Worm (Caenorhabditis elegans) whole organism, mixed stage, embryonic: ENCODE results near the gene txt-6.

Experiments used
- M03D4.4 ChIP-seq: sonication (generic microtip); optimal IDR thresholded peaks from 2 replicates; lab custom pipeline; 2017; ENCODE audit warnings: mild to moderate bottlenecking, missing genetic modification characterization, missing compliant biosample characterization
- bed-3 ChIP-seq: fragments of 200-800 bp; sonication (Bioruptor generic); optimal IDR thresholded peaks from 3 replicates; lab custom pipeline; 2018; ENCODE audit warnings: mild to moderate bottlenecking, missing genetic modification characterization, moderate library complexity, missing compliant biosample characterization
- blmp-1 ChIP-seq: fragments of 150-350 bp; optimal IDR thresholded peaks from 2 replicates; lab custom pipeline; 2014; ENCODE audit warnings: missing biosample characterization, missing genetic modification characterization
- ceh-43 ChIP-seq: fragments of 200-800 bp; sonication (Bioruptor generic); optimal IDR thresholded peaks from 2 replicates; lab custom pipeline; 2018; ENCODE audit warnings: mild to moderate bottlenecking, missing genetic modification characterization, moderate library complexity, missing compliant biosample characterization
- ceh-83 ChIP-seq: fragments of 200-800 bp; sonication (Bioruptor generic); optimal IDR thresholded peaks from 2 replicates; lab custom pipeline; 2018; ENCODE audit warnings: mild to moderate bottlenecking, missing genetic modification characterization, missing compliant biosample characterization
- ces-1 ChIP-seq: fragments of 150-350 bp; optimal IDR thresholded peaks from 2 replicates; lab custom pipeline; 2014; ENCODE audit warnings: missing biosample characterization, missing genetic modification reagents, missing genetic modification characterization
- cnd-1 ChIP-seq: fragments of 200-800 bp; sonication (Bioruptor generic); optimal IDR thresholded peaks from 2 replicates; lab custom pipeline; 2018; ENCODE audit warnings: mild to moderate bottlenecking, missing genetic modification characterization, missing compliant biosample characterization
- drap-1 ChIP-seq: fragments of 200-800 bp; sonication (Bioruptor generic); optimal IDR thresholded peaks from 3 replicates; lab custom pipeline; 2018; ENCODE audit warnings: mild to moderate bottlenecking, missing genetic modification characterization, missing compliant biosample characterization
- elt-1 ChIP-seq: sonication (generic microtip); optimal IDR thresholded peaks from 2 replicates; lab custom pipeline; 2017; ENCODE audit warnings: missing genetic modification characterization, mild to moderate bottlenecking, missing compliant biosample characterization, antibody characterized with exemption, moderate library complexity, borderline replicate concordance; ENCODE audit not compliant: insufficient read depth
- elt-3 ChIP-seq: fragments of 150-350 bp; optimal IDR thresholded peaks from 2 replicates; lab custom pipeline; 2014; ENCODE audit warnings: missing biosample characterization, missing genetic modification characterization
- flh-1 ChIP-seq: fragments of 200-800 bp; sonication (Bioruptor generic); optimal IDR thresholded peaks from 2 replicates; lab custom pipeline; 2018; ENCODE audit warnings: mild to moderate bottlenecking, missing genetic modification characterization, moderate library complexity, missing compliant biosample characterization
- ham-2 ChIP-seq: fragments of 200-800 bp; sonication (Bioruptor generic); optimal IDR thresholded peaks from 2 replicates; lab custom pipeline; 2018; ENCODE audit warnings: mild to moderate bottlenecking, missing genetic modification characterization, missing compliant biosample characterization
- hlh-1 ChIP-seq: fragments of 150-350 bp; optimal IDR thresholded peaks from 2 replicates; lab custom pipeline; 2014; ENCODE audit warnings: missing biosample characterization, missing genetic modification reagents, missing genetic modification characterization
- lin-13 ChIP-seq: fragments of 150-350 bp; optimal IDR thresholded peaks from 2 replicates; lab custom pipeline; 2014; ENCODE audit warnings: missing biosample characterization, missing genetic modification characterization
- lin-32 ChIP-seq: fragments of 200-800 bp; sonication (Bioruptor generic); optimal IDR thresholded peaks from 2 replicates; lab custom pipeline; 2018; ENCODE audit warnings: mild to moderate bottlenecking, missing genetic modification characterization, missing compliant biosample characterization
- mab-5 ChIP-seq: fragments of 150-350 bp; optimal IDR thresholded peaks from 2 replicates; lab custom pipeline; 2014; ENCODE audit warnings: missing biosample characterization, missing genetic modification characterization
- mep-1 ChIP-seq: fragments of 150-350 bp; optimal IDR thresholded peaks from 2 replicates; lab custom pipeline; 2017; ENCODE audit warnings: missing biosample characterization, missing genetic modification reagents, missing genetic modification characterization, inconsistent platforms
- mls-2 ChIP-seq: sonication (generic microtip); optimal IDR thresholded peaks from 2 replicates; lab custom pipeline; 2016; ENCODE audit warnings: mild to moderate bottlenecking, missing genetic modification characterization, moderate library complexity, missing compliant biosample characterization
- nhr-12 ChIP-seq: fragments of 150-350 bp; optimal IDR thresholded peaks from 2 replicates; lab custom pipeline; 2014; ENCODE audit warnings: missing biosample characterization, missing genetic modification characterization
- nhr-237 ChIP-seq: fragments of 150-350 bp; optimal IDR thresholded peaks from 2 replicates; lab custom pipeline; 2014; ENCODE audit warnings: missing biosample characterization, missing genetic modification characterization
- nhr-28 ChIP-seq: fragments of 150-350 bp; optimal IDR thresholded peaks from 2 replicates; lab custom pipeline; 2014; ENCODE audit warnings: missing biosample characterization, missing genetic modification characterization
- nhr-76 ChIP-seq: sonication (generic microtip); optimal IDR thresholded peaks from 2 replicates; lab custom pipeline; 2017; ENCODE audit warnings: missing biosample characterization, missing genetic modification characterization
- pha-4 ChIP-seq: fragments of 150-350 bp; optimal IDR thresholded peaks from 2 replicates; lab custom pipeline; 2018; ENCODE audit warnings: missing biosample characterization, missing genetic modification reagents, missing genetic modification characterization
- sem-2 ChIP-seq: fragments of 200-800 bp; sonication (Bioruptor generic); optimal IDR thresholded peaks from 2 replicates; lab custom pipeline; 2018; ENCODE audit warnings: mild to moderate bottlenecking, missing genetic modification characterization, missing compliant biosample characterization
- snpc-4 ChIP-seq: fragments of 150-350 bp; optimal IDR thresholded peaks from 2 replicates; lab custom pipeline; 2014; ENCODE audit warnings: missing biosample characterization, missing genetic modification characterization
- tbx-8 ChIP-seq: fragments of 200-800 bp; sonication (Bioruptor generic); optimal IDR thresholded peaks from 2 replicates; lab custom pipeline; 2018; ENCODE audit warnings: mild to moderate bottlenecking, missing genetic modification characterization, moderate library complexity, missing compliant biosample characterization
- unc-39 ChIP-seq: fragments of 150-350 bp; optimal IDR thresholded peaks from 2 replicates; lab custom pipeline; 2014; ENCODE audit warnings: missing biosample characterization, missing genetic modification characterization
- unc-62 ChIP-seq: fragments of 150-350 bp; optimal IDR thresholded peaks from 2 replicates; lab custom pipeline; 2014; ENCODE audit warnings: missing biosample characterization, missing genetic modification reagents, missing genetic modification characterization
- zip-8 ChIP-seq: fragments of 150-350 bp; optimal IDR thresholded peaks from 2 replicates; lab custom pipeline; 2014; ENCODE audit warnings: missing biosample characterization, missing genetic modification characterization
- ztf-11 ChIP-seq: fragments of 150-350 bp; optimal IDR thresholded peaks from 2 replicates; lab custom pipeline; 2014; ENCODE audit warnings: missing biosample characterization, missing genetic modification characterization

txt-6 gene

DNA sequence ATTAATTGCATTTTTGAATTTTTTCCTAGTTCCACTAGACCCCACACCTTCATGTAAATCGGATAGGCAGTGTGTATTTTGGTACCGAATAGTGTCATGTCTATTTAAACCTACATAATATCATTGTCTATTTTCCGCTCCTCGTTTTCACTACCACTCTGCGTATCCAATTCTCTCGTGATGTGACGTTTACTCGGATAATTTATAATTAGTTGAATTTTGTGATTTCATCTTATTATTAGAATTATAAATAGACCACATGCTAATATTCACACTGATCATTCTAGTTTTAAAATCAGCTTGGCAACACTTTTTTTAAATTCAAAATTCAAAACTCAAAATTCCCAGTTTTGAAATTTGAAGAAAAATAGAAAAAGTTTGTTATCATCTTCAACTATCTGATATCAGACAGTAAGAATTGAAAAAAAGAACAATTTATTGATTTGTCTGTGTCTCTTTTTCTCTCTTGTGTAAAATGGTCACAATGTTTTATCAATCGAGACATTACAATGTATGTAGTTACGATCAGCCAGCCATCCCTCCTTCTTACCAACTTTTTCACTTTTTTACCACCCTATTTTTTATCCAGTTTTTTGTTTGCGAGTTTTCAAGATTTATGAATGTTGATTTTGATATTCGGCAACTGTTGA lies 33.9 kb upstream of the txt-6 start:
- no peak for TF ChIP-seq mls-2 (tag; lab: Kevin White, UChicago)
- no peak for TF ChIP-seq sem-2 (GFP tag; lab: Kevin White, UChicago)
- no peak for TF ChIP-seq cnd-1 (tag; lab: Kevin White, UChicago)
- no peak for TF ChIP-seq lin-13 (tag; lab: Kevin White, UChicago)
- no peak for TF ChIP-seq mab-5 (tag; lab: Kevin White, UChicago)
- TF ChIP-seq elt-3: no peak
- no peak for TF ChIP-seq drap-1 (GFP tag; lab: Kevin White, UChicago)
- no peak for TF ChIP-seq zip-8 (tag; lab: Kevin White, UChicago)

DNA sequence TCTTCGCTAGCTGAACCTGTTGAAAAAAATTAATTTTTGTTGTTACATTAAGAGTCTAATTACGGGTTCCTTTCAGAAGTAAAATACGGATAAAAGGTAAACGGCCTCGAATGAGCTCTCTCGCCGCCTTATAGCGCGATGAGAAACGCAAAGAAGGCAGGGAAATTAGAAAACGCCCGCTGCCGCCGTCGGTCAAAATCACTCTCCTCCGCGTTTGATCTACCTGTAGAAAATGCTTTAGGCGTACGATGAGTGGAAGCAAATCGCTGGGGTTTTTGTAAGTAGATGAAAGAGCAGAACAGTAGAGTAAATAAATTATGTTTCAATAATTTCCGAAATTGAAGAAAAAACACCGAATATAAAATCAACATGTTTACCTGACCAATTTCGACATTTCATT lies 30.4 kb upstream of the txt-6 start:
- TF ChIP-seq sem-2 (GFP tag; lab: Kevin White, UChicago): no peak

DNA sequence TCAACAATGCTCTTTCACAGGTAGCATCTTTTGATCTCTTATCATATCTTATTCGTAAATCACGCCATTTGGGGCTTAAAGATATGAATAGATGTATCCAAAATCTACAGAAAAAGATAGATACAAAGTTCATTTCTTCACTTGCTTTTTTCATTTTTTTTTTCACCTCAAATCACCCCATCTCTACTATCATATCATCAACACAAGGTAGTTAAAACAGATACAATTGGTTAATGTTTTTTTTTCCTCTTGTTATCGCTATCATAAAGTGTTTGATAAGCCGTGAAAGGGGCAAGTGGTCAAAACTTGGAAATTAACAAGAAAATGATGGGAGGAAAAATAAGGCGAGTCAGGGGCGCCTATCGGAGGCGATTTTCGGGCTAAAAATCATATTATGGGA lies 23.5 kb upstream of the txt-6 start:
- no peak for TF ChIP-seq cnd-1 (tag; lab: Kevin White, UChicago)
- no peak for TF ChIP-seq blmp-1 (tag; lab: Kevin White, UChicago)
- TF ChIP-seq nhr-237 (tag; lab: Kevin White, UChicago): no peak
- TF ChIP-seq nhr-76 (tag; lab: Kevin White, UChicago): no peak
- no peak for TF ChIP-seq ces-1 (GFP tag; lab: Kevin White, UChicago)
- TF ChIP-seq nhr-12 (tag; lab: Kevin White, UChicago): no peak
- no peak for TF ChIP-seq M03D4.4 (tag; lab: Kevin White, UChicago)
- TF ChIP-seq ztf-11: no peak
- no peak for TF ChIP-seq flh-1 (GFP tag; lab: Kevin White, UChicago)
- TF ChIP-seq nhr-28: no peak
- TF ChIP-seq pha-4 (tag; lab: Kevin White, UChicago): no peak

DNA sequence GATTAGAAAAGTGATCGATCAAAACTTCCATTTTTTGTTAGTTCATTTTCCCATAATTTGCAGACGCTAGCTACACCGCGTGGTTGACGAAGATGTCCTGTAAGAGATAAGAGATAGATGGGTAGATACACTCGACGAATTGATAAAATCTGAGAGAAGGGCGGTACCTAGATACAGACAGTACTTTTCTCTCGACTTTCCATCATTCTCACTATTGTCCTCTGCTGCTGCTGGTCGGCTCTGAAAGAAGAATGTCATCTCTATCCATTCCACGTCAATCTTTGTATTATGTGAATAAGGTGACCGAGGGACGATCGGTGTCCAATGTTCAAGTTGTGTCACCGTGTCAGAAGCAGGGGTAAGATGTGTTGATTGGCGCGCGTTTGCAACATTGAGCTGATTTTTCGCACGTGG lies 21.8 kb upstream of the txt-6 start, which contains the start of gene pmt-2:
pmt-2 (plus strand) TSS at position 64 of the 414 bp plus-strand sequence.
- TF ChIP-seq unc-39 (tag; lab: Kevin White, UChicago) (no peak), ham-2 (GFP tag; lab: Kevin White, UChicago) (peak; percentile 55), nhr-28 (no peak), mab-5 (tag; lab: Kevin White, UChicago) (no peak), elt-3 (no peak), elt-1 (tag; lab: Kevin White, UChicago) (peak; percentile 98), ztf-11 (no peak)

DNA sequence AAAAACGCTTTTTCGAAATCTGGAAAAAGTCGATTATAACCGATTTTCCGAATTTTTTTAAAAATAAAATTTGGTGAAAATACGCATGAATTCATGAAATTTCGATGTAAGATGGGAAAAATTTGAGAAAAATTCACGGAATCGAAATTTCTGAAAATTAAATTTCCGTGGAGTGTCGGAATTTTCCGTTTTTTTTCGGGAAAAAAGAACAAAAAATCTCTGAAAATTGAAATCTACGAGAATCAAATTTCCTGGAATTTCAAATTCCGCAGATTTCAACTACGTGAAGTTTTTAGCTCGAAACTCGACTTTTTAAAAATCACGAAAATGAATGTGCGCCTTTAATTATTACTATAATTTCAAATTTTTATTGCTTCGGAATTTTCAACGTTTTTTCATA lies 19.6 kb upstream of the txt-6 start:
- TF ChIP-seq cnd-1 (tag; lab: Kevin White, UChicago) (no peak), hlh-1 (tag; lab: Kevin White, UChicago) (no peak), sem-2 (GFP tag; lab: Kevin White, UChicago) (no peak), unc-62 (GFP tag; lab: Kevin White, UChicago) (no peak), ceh-83 (GFP tag; lab: Kevin White, UChicago) (no peak), bed-3 (GFP tag; lab: Kevin White, UChicago) (no peak), elt-3 (no peak), nhr-12 (tag; lab: Kevin White, UChicago) (no peak), mls-2 (tag; lab: Kevin White, UChicago) (no peak), flh-1 (GFP tag; lab: Kevin White, UChicago) (no peak), pha-4 (tag; lab: Kevin White, UChicago) (no peak), snpc-4 (no peak), drap-1 (GFP tag; lab: Kevin White, UChicago) (no peak), unc-39 (tag; lab: Kevin White, UChicago) (no peak), lin-32 (no peak), zip-8 (tag; lab: Kevin White, UChicago) (no peak), nhr-76 (tag; lab: Kevin White, UChicago) (no peak), elt-1 (tag; lab: Kevin White, UChicago) (no peak), lin-13 (tag; lab: Kevin White, UChicago) (no peak)

DNA sequence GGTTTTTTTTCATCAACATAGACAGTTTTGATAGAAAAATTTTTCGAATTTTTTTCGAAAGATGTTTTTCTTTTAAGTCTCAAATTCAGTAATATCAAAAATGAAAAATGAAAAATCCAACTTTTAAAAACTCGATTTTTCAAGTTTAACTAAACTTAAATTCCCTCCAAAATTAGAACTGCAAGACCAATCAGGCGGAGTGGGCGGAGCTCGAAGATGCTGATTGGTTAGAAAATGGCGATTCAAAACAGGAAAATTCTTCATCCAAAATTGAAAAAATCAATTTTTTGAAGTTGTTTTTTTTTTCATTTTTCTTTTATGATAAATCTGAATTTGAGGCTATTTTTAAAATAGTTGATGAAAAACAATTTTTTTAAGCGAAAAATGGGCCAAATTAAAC lies 18.0 kb upstream of the txt-6 start:
- no peak for TF ChIP-seq mep-1 (tag; lab: Kevin White, UChicago)
- no peak for TF ChIP-seq tbx-8
- TF ChIP-seq ceh-43 (GFP tag; lab: Kevin White, UChicago): no peak
- TF ChIP-seq blmp-1 (tag; lab: Kevin White, UChicago): no peak
- TF ChIP-seq, all 35 proteins: peak for 0
